Fruit fly (Drosophila melanogaster): ENCODE data around the gene toc.

toc gene

DNA sequence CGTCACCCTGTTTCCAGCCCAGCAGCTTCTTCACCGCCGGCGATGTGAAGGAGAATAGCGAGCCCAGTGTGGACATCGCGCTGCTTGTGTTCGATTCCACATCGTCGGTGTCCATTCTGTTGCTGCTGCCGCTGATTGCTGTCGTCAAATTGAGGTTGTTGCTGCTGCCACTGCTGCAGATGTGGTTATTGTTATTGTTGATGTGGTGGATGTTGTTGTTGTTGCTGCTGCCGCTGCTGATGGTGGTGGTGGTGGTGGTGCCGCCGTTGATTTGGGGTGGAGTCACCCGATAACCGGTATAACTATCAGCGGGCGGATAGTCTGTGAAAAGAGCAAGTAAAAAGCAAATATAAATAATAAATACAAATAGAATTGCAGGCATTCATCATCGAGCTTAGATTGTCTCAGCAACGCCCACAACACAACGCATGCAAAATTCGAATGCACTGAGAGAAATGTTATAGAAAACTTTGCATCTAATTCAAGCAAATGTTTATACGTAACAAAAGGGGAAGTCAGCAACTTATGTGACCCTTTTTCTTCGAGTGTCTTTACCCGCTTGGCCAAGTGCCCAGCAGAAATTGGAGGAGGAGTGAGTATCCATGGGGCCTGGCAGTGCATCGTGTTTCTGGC lies 4.5 kb upstream of the toc start:
- TF ChIP-seq CG6276 (GFP tag; optimal IDR thresholded peaks at IDR 0.05) (no peak), CG10669 (GFP tag; optimal IDR thresholded peaks at IDR 0.05) (no peak), Eip75B (GFP tag; optimal IDR thresholded peaks at IDR 0.05) (no peak), Blimp-1 (GFP tag; optimal IDR thresholded peaks at IDR 0.05) (no peak), CG8632 (GFP tag; optimal IDR thresholded peaks at IDR 0.05) (no peak), CG8119 (GFP tag; IDR thresholded peaks at IDR 0.05) (peak; percentile 69; the same call in 2 of the 3 replicates), CG11294 (GFP tag; IDR thresholded peaks at IDR 0.05) (peak; percentile 51), spab (GFP tag; optimal IDR thresholded peaks at IDR 0.05) (no peak), CG11762 (GFP tag; optimal IDR thresholded peaks at IDR 0.05; ENCODE audit: insufficient read depth) (no peak), CG6163 (GFP tag; IDR thresholded peaks at IDR 0.05) (peak; percentile 48; the same call in 2 of the 3 replicates), Eip93F (GFP tag; optimal IDR thresholded peaks at IDR 0.05) (no peak), CG11902 (GFP tag; optimal IDR thresholded peaks at IDR 0.05) (no peak), Lpt (GFP tag; optimal IDR thresholded peaks at IDR 0.05) (peak; percentile 66), Ets96B (tag; optimal IDR thresholded peaks at IDR 0.05) (no peak), CG3919 (GFP tag; optimal IDR thresholded peaks at IDR 0.05) (no peak), fd85E (GFP tag; optimal IDR thresholded peaks at IDR 0.05) (no peak), Sox15 (GFP tag; optimal IDR thresholded peaks at IDR 0.05) (no peak), lz (GFP tag; optimal IDR thresholded peaks at IDR 0.05) (no peak), CG32006 (GFP tag; optimal IDR thresholded peaks at IDR 0.05) (peak; percentile 69), dac (GFP tag; optimal IDR thresholded peaks at IDR 0.05) (peak; percentile 8), OdsH (GFP tag; optimal IDR thresholded peaks at IDR 0.05) (peak; percentile 5), eg (GFP tag; IDR thresholded peaks at IDR 0.05) (peak; percentile 80), Eip78C (GFP tag) (peak; percentile 50), CG15336 (GFP tag; IDR thresholded peaks at IDR 0.05) (peak; percentile 58), acj6 (GFP tag; optimal IDR thresholded peaks at IDR 0.05) (no peak), CG6854 (GFP tag; optimal IDR thresholded peaks at IDR 0.05) (no peak), dsx (GFP tag; optimal IDR thresholded peaks at IDR 0.05; ENCODE audit: poor library complexity, severe bottlenecking) (no peak), esn (GFP tag; optimal IDR thresholded peaks at IDR 0.05) (no peak), vri (GFP tag; optimal IDR thresholded peaks at IDR 0.05) (no peak), CG1621 (tag; optimal IDR thresholded peaks at IDR 0.05) (no peak), CG8319 (GFP tag; optimal IDR thresholded peaks at IDR 0.05) (no peak), net (GFP tag; optimal IDR thresholded peaks at IDR 0.05) (peak; percentile 15), Met (GFP tag; optimal IDR thresholded peaks at IDR 0.05) (no peak), CG4318 (GFP tag; optimal IDR thresholded peaks at IDR 0.05) (peak; percentile 15), fkh (GFP tag; optimal IDR thresholded peaks at IDR 0.05) (peak; percentile 8), achi (GFP tag; optimal IDR thresholded peaks at IDR 0.05) (peak; percentile 27), pdm3 (GFP tag; optimal IDR thresholded peaks at IDR 0.05) (no peak), CG6792 (GFP tag; optimal IDR thresholded peaks at IDR 0.05) (no peak), Hr4 (GFP tag; optimal IDR thresholded peaks at IDR 0.05) (peak; percentile 67), CG3032 (tag; optimal IDR thresholded peaks at IDR 0.05) (no peak), Gug (GFP tag; IDR thresholded peaks at IDR 0.05) (peak; percentile 48; the same call in 1 of the 2 replicates), salr (GFP tag; optimal IDR thresholded peaks at IDR 0.05) (no peak), CG6808 (GFP tag; optimal IDR thresholded peaks at IDR 0.05) (no peak)
